Worm (Caenorhabditis elegans): ENCODE data around the gene mel-11.

Gene mel-11

ce11 chrII:9336651-9337050, 21.7 kb upstream of the mel-11 start:
- TF ChIP-seq unc-120 (tag; optimal IDR thresholded peaks at IDR 0.05; ENCODE audit: poor library complexity, severe bottlenecking) (no peak), ces-1 (GFP tag; optimal IDR thresholded peaks at IDR 0.05) (no peak), drap-1 (GFP tag; optimal IDR thresholded peaks at IDR 0.05) (no peak), ceh-39 (tag; optimal IDR thresholded peaks at IDR 0.05) (no peak), mep-1 (tag; optimal IDR thresholded peaks at IDR 0.05) (no peak), mab-5 (tag; optimal IDR thresholded peaks at IDR 0.05) (no peak), lsy-2 (tag; optimal IDR thresholded peaks at IDR 0.05) (no peak), hlh-1 (tag; optimal IDR thresholded peaks at IDR 0.05) (no peak), zip-8 (tag; optimal IDR thresholded peaks at IDR 0.05) (no peak), nhr-76 (tag; optimal IDR thresholded peaks at IDR 0.05) (no peak), mls-2 (tag; optimal IDR thresholded peaks at IDR 0.05) (no peak), nhr-12 (tag; optimal IDR thresholded peaks at IDR 0.05) (no peak), sem-2 (GFP tag; optimal IDR thresholded peaks at IDR 0.05) (no peak), flh-1 (GFP tag; optimal IDR thresholded peaks at IDR 0.05) (no peak), ztf-11 (tag; optimal IDR thresholded peaks at IDR 0.05) (no peak), nhr-237 (tag; optimal IDR thresholded peaks at IDR 0.05) (no peak), ceh-83 (GFP tag; optimal IDR thresholded peaks at IDR 0.05) (no peak), lin-32 (GFP tag; optimal IDR thresholded peaks at IDR 0.05) (no peak), lin-13 (tag; optimal IDR thresholded peaks at IDR 0.05) (no peak)

ce11 chrII:9338859-9339258, 19.5 kb upstream of the mel-11 start, which contains the start of gene ttll-12:
TSS of gene ttll-12 (plus strand) at chrII:9338997.
- TF ChIP-seq elt-1 (tag; optimal IDR thresholded peaks at IDR 0.05; ENCODE audit: borderline replicate concordance, insufficient read depth) (no peak), lsy-2 (tag; optimal IDR thresholded peaks at IDR 0.05) (no peak), lin-13 (tag; optimal IDR thresholded peaks at IDR 0.05) (no peak), tbx-8 (GFP tag; optimal IDR thresholded peaks at IDR 0.05) (no peak), ceh-83 (GFP tag; optimal IDR thresholded peaks at IDR 0.05) (no peak), mls-2 (tag; optimal IDR thresholded peaks at IDR 0.05) (no peak)

- TF ChIP-seq ceh-83 (GFP tag; optimal IDR thresholded peaks at IDR 0.05) (no peak), drap-1 (GFP tag; optimal IDR thresholded peaks at IDR 0.05) (no peak), elt-3 (tag; optimal IDR thresholded peaks at IDR 0.05) (peak; percentile 20), sptf-1 (tag; optimal IDR thresholded peaks at IDR 0.05) (no peak)
Measured at ce11 chrII:9343955-9344354, 14.4 kb upstream of the mel-11 start.

ce11 chrII:9345116-9345515, 13.2 kb upstream of the mel-11 start:
- TF ChIP-seq mep-1 (tag; optimal IDR thresholded peaks at IDR 0.05) (no peak), lsy-2 (tag; optimal IDR thresholded peaks at IDR 0.05) (no peak), elt-1 (tag; optimal IDR thresholded peaks at IDR 0.05; ENCODE audit: borderline replicate concordance, insufficient read depth) (no peak), zip-8 (tag; optimal IDR thresholded peaks at IDR 0.05) (no peak), tbx-8 (GFP tag; optimal IDR thresholded peaks at IDR 0.05) (no peak)

ce11 chrII:9345794-9346193, 12.5 kb upstream of the mel-11 start:
- TF ChIP-seq cnd-1 (tag; optimal IDR thresholded peaks at IDR 0.05), result no peak
- TF ChIP-seq hlh-1 (tag; optimal IDR thresholded peaks at IDR 0.05), result no peak
- no peak for TF ChIP-seq unc-39 (tag; optimal IDR thresholded peaks at IDR 0.05)
- TF ChIP-seq blmp-1 (tag; optimal IDR thresholded peaks at IDR 0.05), result no peak
- TF ChIP-seq bed-3 (GFP tag; optimal IDR thresholded peaks at IDR 0.05), result no peak
- no peak for TF ChIP-seq mep-1 (tag; optimal IDR thresholded peaks at IDR 0.05)
- no peak for TF ChIP-seq unc-62 (GFP tag; optimal IDR thresholded peaks at IDR 0.05)
- no peak for TF ChIP-seq ceh-83 (GFP tag; optimal IDR thresholded peaks at IDR 0.05)
- TF ChIP-seq mls-2 (tag; optimal IDR thresholded peaks at IDR 0.05), result no peak
- TF ChIP-seq elt-1 (tag; optimal IDR thresholded peaks at IDR 0.05; ENCODE audit: borderline replicate concordance, insufficient read depth), result no peak
- TF ChIP-seq ces-1 (GFP tag; optimal IDR thresholded peaks at IDR 0.05), result no peak
- no peak for TF ChIP-seq lin-32 (GFP tag; optimal IDR thresholded peaks at IDR 0.05)
- no peak for TF ChIP-seq zip-8 (tag; optimal IDR thresholded peaks at IDR 0.05)
- no peak for TF ChIP-seq nhr-76 (tag; optimal IDR thresholded peaks at IDR 0.05)

ce11 chrII:9346490-9346889, 11.8 kb upstream of the mel-11 start, which contains the start of gene F42A8.1:
TSS of gene F42A8.1 (minus strand) at chrII:9346590.
- no peak for TF ChIP-seq nhr-76 (tag; optimal IDR thresholded peaks at IDR 0.05)
- no peak for TF ChIP-seq nhr-237 (tag; optimal IDR thresholded peaks at IDR 0.05)

All from whole organism, mixed stage, embryonic.